ENCODE assay signal across 1 fruit fly cellular context in genomic region chrX:7000444-7001134, dm6.
TF ChIP-seq lines count a peak whose summit lies in the region.

No protein-coding gene starts in this region.

TF ChIP-seq in whole organism, embryonic, 481 proteins besides CTCF, POLR2A, EP300 and RAD21 (continued from another document):
- TF ChIP-seq cad (GFP tag; optimal IDR thresholded peaks at IDR 0.05; lab: Kevin White, UChicago) (no peak), pb (GFP tag; optimal IDR thresholded peaks at IDR 0.05; lab: Kevin White, UChicago) (no peak), da (GFP tag; optimal IDR thresholded peaks at IDR 0.05; lab: Kevin White, UChicago) (no peak), CG34376 (GFP tag; optimal IDR thresholded peaks at IDR 0.05; lab: Kevin White, UChicago) (no peak), grn (GFP tag; optimal IDR thresholded peaks at IDR 0.05; lab: Kevin White, UChicago) (no peak), NC2α (GFP tag; optimal IDR thresholded peaks at IDR 0.05; lab: Kevin White, UChicago) (no peak), CG6175 (GFP tag; IDR thresholded peaks at IDR 0.05; lab: Robert Waterston, UW) (no peak), CG6272 (GFP tag; IDR thresholded peaks at IDR 0.05; lab: Robert Waterston, UW) (no peak), NC2β (GFP tag; optimal IDR thresholded peaks at IDR 0.05; lab: Kevin White, UChicago) (peak; percentile 43), crol (GFP tag; IDR thresholded peaks at IDR 0.05; lab: Robert Waterston, UW) (0 out of 2 replicates have a peak, but pooled peaks have one; percentile 19), fd3F (GFP tag; optimal IDR thresholded peaks at IDR 0.05; lab: Kevin White, UChicago) (no peak), dmrt11E (tag; optimal IDR thresholded peaks at IDR 0.05; lab: Kevin White, UChicago) (peak; percentile 33), Gug (GFP tag; IDR thresholded peaks at IDR 0.05; lab: Robert Waterston, UW) (0 out of 4 replicates have a peak, but pooled peaks have one; percentile 2), CG11723 (GFP tag; optimal IDR thresholded peaks at IDR 0.05; lab: Kevin White, UChicago) (no peak), chinmo (GFP tag; IDR thresholded peaks at IDR 0.05; lab: Robert Waterston, UW; ENCODE audit: partially characterized antibody) (peak; percentile 81; the same call in 2 of the 4 replicates), CG17802 (tag; optimal IDR thresholded peaks at IDR 0.05; lab: Kevin White, UChicago) (no peak), sens (GFP tag; lab: Kevin White, UChicago) (peak; percentile 81), CG31388 (GFP tag; optimal IDR thresholded peaks at IDR 0.05; lab: Kevin White, UChicago) (no peak), CG11504 (tag; optimal IDR thresholded peaks at IDR 0.05; lab: Kevin White, UChicago) (peak; percentile 53), Taf1 (GFP tag; IDR thresholded peaks at IDR 0.05; lab: Robert Waterston, UW) (no peak), CG6654 (GFP tag; optimal IDR thresholded peaks at IDR 0.05; lab: Kevin White, UChicago) (no peak), bcd (GFP tag; optimal IDR thresholded peaks at IDR 0.05; lab: Kevin White, UChicago) (peak; percentile 17), CG7271 (tag; optimal IDR thresholded peaks at IDR 0.05; lab: Kevin White, UChicago) (no peak), ems (GFP tag; optimal IDR thresholded peaks at IDR 0.05; lab: Kevin White, UChicago) (no peak), CG33213 (GFP tag; optimal IDR thresholded peaks at IDR 0.05; lab: Kevin White, UChicago) (no peak)
